Worm (Caenorhabditis elegans): ENCODE measurements around the gene svh-1.

DNA sequence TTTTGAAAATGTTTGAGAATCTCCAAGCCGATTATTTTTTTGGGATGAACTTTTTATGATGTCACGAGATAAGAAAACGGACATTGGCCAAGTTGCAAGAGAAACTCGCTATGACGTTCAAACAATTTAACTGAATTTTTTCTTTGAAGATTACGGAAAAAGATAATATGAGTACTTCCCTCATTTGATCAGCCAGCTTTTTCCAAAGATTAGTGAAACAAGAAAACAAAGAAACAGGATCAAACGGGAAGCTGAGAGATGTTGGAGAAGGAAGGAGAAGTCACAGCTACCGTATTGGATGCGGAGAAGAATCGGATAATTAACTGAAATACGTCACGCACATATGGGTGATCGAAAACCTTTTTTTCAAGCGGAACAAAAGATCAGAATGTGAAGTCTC, 47.8 kb downstream of the svh-1 start:
- TF ChIP-seq pha-2 (tag; optimal IDR thresholded peaks at IDR 0.05) (no peak), pqm-1 (tag; optimal IDR thresholded peaks at IDR 0.05) (no peak), nhr-11 (tag; optimal IDR thresholded peaks at IDR 0.05) (no peak), ceh-6 (GFP tag; optimal IDR thresholded peaks at IDR 0.05) (no peak), K09A11.1 (tag; optimal IDR thresholded peaks at IDR 0.05; ENCODE audit: insufficient read depth) (no peak), ama-1 (optimal IDR thresholded peaks at IDR 0.05) (no peak), unc-55 (GFP tag; optimal IDR thresholded peaks at IDR 0.05) (no peak), ceh-45 (GFP tag; IDR thresholded peaks at IDR 0.05) (no peak)

All from whole organism, late embryonic.